Worm (Caenorhabditis elegans) whole organism, L1 larva: Measurements from ENCODE around the gene srh-148.

Source experiments
- C34B4.2 ChIP-seq: sonication (generic microtip); optimal IDR thresholded peaks from 2 replicates; lab custom pipeline; 2017; ENCODE audit warnings: mild to moderate bottlenecking, missing genetic modification characterization, missing compliant biosample characterization
- aha-1 ChIP-seq: fragments of 150-350 bp; optimal IDR thresholded peaks from 2 replicates; lab custom pipeline; 2014; ENCODE audit warnings: missing biosample characterization, missing genetic modification characterization
- aly-2 ChIP-seq: fragments of 150-350 bp; optimal IDR thresholded peaks from 2 replicates; lab custom pipeline; 2014; ENCODE audit warnings: missing biosample characterization, missing genetic modification characterization
- ama-1 ChIP-seq: fragments of 150-350 bp; optimal IDR thresholded peaks from 2 replicates; lab custom pipeline; 2014
- ceh-63 ChIP-seq: fragments of 200-800 bp; sonication (Bioruptor generic); optimal IDR thresholded peaks from 2 replicates; lab custom pipeline; 2018; ENCODE audit warnings: mild to moderate bottlenecking, missing genetic modification characterization, missing compliant biosample characterization
- ceh-82 ChIP-seq, 3 experiments: fragments of 150-350 bp in 1 of 3; sonication (generic microtip) in 2 of 3; optimal IDR thresholded peaks; 2 replicates each; lab custom pipeline; 2014 to 2017; ENCODE audit warnings: missing biosample characterization in 3 of 3, missing genetic modification characterization in 3 of 3
- ceh-90 ChIP-seq: sonication (generic microtip); optimal IDR thresholded peaks from 2 replicates; lab custom pipeline; 2016; ENCODE audit warnings: missing genetic modification characterization, missing compliant biosample characterization
- dsc-1 ChIP-seq: sonication (generic microtip); optimal IDR thresholded peaks from 2 replicates; lab custom pipeline; 2016; ENCODE audit warnings: mild to moderate bottlenecking, missing genetic modification characterization, missing compliant biosample characterization
- efl-1 ChIP-seq, 4 experiments: fragments of 150-350 bp; optimal IDR thresholded peaks in 3 of 4; peaks in 1 of 4; 1 replicate in 1 of 4; 2 replicates in 3 of 4; lab custom pipeline; 2014; ENCODE audit warnings: missing biosample characterization in 2 of 4, missing genetic modification characterization in 2 of 4, missing genetic modification reagents in 2 of 4
- efl-3 ChIP-seq: fragments of 200-800 bp; sonication (Bioruptor generic); optimal IDR thresholded peaks from 2 replicates; lab custom pipeline; 2018; ENCODE audit warnings: mild to moderate bottlenecking, missing genetic modification characterization, missing compliant biosample characterization
- egl-13 ChIP-seq: sonication (generic microtip); optimal IDR thresholded peaks from 2 replicates; lab custom pipeline; 2016; ENCODE audit warnings: missing genotype, missing genetic modification reagents, missing genetic modification characterization, missing compliant biosample characterization
- egl-27 ChIP-seq, 2 experiments: fragments of 150-350 bp in 1 of 2; sonication (generic microtip); optimal IDR thresholded peaks; 3 replicates each; lab custom pipeline; 2017 to 2018; ENCODE audit warnings: missing biosample characterization in 2 of 2, missing genetic modification characterization in 2 of 2, missing genetic modification reagents in 2 of 2
- elt-2 ChIP-seq: sonication (generic microtip); optimal IDR thresholded peaks from 2 replicates; lab custom pipeline; 2016; ENCODE audit warnings: missing genetic modification characterization, mild to moderate bottlenecking, inconsistent platforms, missing compliant biosample characterization, missing genetic modification reagents
- elt-3 ChIP-seq, 6 experiments: fragments of 150-350 bp in 1 of 6; sonication (generic microtip); optimal IDR thresholded peaks; 2 replicates each; lab custom pipeline; 2017 to 2018; ENCODE audit warnings: missing biosample characterization in 6 of 6, missing genetic modification characterization in 6 of 6, inconsistent platforms in 1 of 6
- fos-1 ChIP-seq: fragments of 150-350 bp; optimal IDR thresholded peaks from 2 replicates; lab custom pipeline; 2014; ENCODE audit warnings: missing biosample characterization, missing genetic modification characterization
- grh-1 ChIP-seq: fragments of 200-800 bp; sonication (Bioruptor generic); IDR thresholded peaks from 2 replicates; pipeline ENCODE4 v1.3.6; 2022; ENCODE audit warnings: missing genetic modification reagents, missing genetic modification characterization, missing compliant biosample characterization
- hlh-4 ChIP-seq: sonication (generic microtip); optimal IDR thresholded peaks from 2 replicates; lab custom pipeline; 2016; ENCODE audit warnings: mild to moderate bottlenecking, missing genetic modification characterization, missing compliant biosample characterization
- hpl-2 ChIP-seq: fragments of 150-350 bp; optimal IDR thresholded peaks from 2 replicates; lab custom pipeline; 2014; ENCODE audit warnings: missing biosample characterization, missing genetic modification reagents, missing genetic modification characterization
- isw-1 ChIP-seq: fragments of 200-800 bp; sonication (Bioruptor generic); IDR thresholded peaks from 2 replicates; pipeline ENCODE4 v1.3.6; 2022; ENCODE audit warnings: missing genetic modification characterization, missing compliant biosample characterization
- jun-1 ChIP-seq: fragments of 150-350 bp; optimal IDR thresholded peaks from 2 replicates; lab custom pipeline; 2014; ENCODE audit warnings: missing biosample characterization, missing genetic modification reagents, missing genetic modification characterization
- lin-14 ChIP-seq: fragments of 200-800 bp; sonication (Bioruptor generic); optimal IDR thresholded peaks from 2 replicates; lab custom pipeline; 2018; ENCODE audit warnings: mild to moderate bottlenecking, missing genetic modification characterization, moderate library complexity, missing compliant biosample characterization
- lin-15B ChIP-seq: fragments of 150-350 bp; sonication (generic microtip); optimal IDR thresholded peaks from 3 replicates; lab custom pipeline; 2014; ENCODE audit warnings: missing biosample characterization, missing genetic modification characterization
- lin-35 ChIP-seq, 2 experiments: fragments of 150-350 bp; optimal IDR thresholded peaks; 2 replicates each; lab custom pipeline; 2014; ENCODE audit warnings: missing biosample characterization in 2 of 2, missing genetic modification characterization in 2 of 2, missing genetic modification reagents in 2 of 2
- lsy-2 ChIP-seq, 2 experiments: fragments of 150-350 bp; optimal IDR thresholded peaks; 2 replicates each; lab custom pipeline; 2014; ENCODE audit warnings: missing biosample characterization in 2 of 2, missing genetic modification characterization in 2 of 2
- mab-9 ChIP-seq: fragments of 200-800 bp; sonication (Bioruptor generic); IDR thresholded peaks from 2 replicates; pipeline ENCODE4 v1.3.6; 2022; ENCODE audit warnings: missing genetic modification reagents, missing genetic modification characterization, missing compliant biosample characterization
- mef-2 ChIP-seq: fragments of 150-350 bp; optimal IDR thresholded peaks from 2 replicates; lab custom pipeline; 2014; ENCODE audit warnings: missing biosample characterization, missing genetic modification characterization
- mep-1 ChIP-seq: fragments of 150-350 bp; optimal IDR thresholded peaks from 2 replicates; lab custom pipeline; 2014; ENCODE audit warnings: missing biosample characterization, missing genetic modification characterization
- nhr-11 ChIP-seq: fragments of 150-350 bp; optimal IDR thresholded peaks from 2 replicates; lab custom pipeline; 2014; ENCODE audit warnings: missing biosample characterization, missing genetic modification characterization
- nhr-19 ChIP-seq: fragments of 200-800 bp; sonication (Bioruptor generic); conservative IDR thresholded peaks from 2 replicates; pipeline ENCODE4 v1.3.6; 2022; ENCODE audit warnings: missing genetic modification characterization, missing compliant biosample characterization
- nhr-20 ChIP-seq: sonication (generic microtip); optimal IDR thresholded peaks from 2 replicates; lab custom pipeline; 2016; ENCODE audit warnings: mild to moderate bottlenecking, missing genetic modification characterization, missing compliant biosample characterization
- nhr-237 ChIP-seq: fragments of 150-350 bp; optimal IDR thresholded peaks from 2 replicates; lab custom pipeline; 2014; ENCODE audit warnings: missing biosample characterization, missing genetic modification characterization
- nhr-28 ChIP-seq: fragments of 150-350 bp; optimal IDR thresholded peaks from 2 replicates; lab custom pipeline; 2014; ENCODE audit warnings: missing biosample characterization, missing genetic modification characterization
- nhr-47 ChIP-seq: sonication (generic microtip); optimal IDR thresholded peaks from 2 replicates; lab custom pipeline; 2016; ENCODE audit warnings: mild to moderate bottlenecking, missing genetic modification characterization, moderate library complexity, missing compliant biosample characterization
- nhr-71 ChIP-seq: sonication (generic microtip); optimal IDR thresholded peaks from 2 replicates; lab custom pipeline; 2016; ENCODE audit warnings: mild to moderate bottlenecking, missing genetic modification characterization, moderate library complexity, missing compliant biosample characterization
- nhr-84 ChIP-seq: sonication (generic microtip); optimal IDR thresholded peaks from 2 replicates; lab custom pipeline; 2017; ENCODE audit warnings: missing biosample characterization, missing genetic modification characterization
- nhr-90 ChIP-seq: sonication (generic microtip); optimal IDR thresholded peaks from 2 replicates; lab custom pipeline; 2016; ENCODE audit warnings: mild to moderate bottlenecking, missing genetic modification characterization, missing compliant biosample characterization; ENCODE audit not compliant: poor library complexity
- pag-3 ChIP-seq: sonication (generic microtip); optimal IDR thresholded peaks from 2 replicates; lab custom pipeline; 2017; ENCODE audit warnings: missing genetic modification characterization, mild to moderate bottlenecking, missing compliant biosample characterization, antibody characterized with exemption, borderline replicate concordance; ENCODE audit not compliant: insufficient read depth
- pax-3 ChIP-seq: fragments of 200-800 bp; sonication (Bioruptor generic); optimal IDR thresholded peaks from 2 replicates; lab custom pipeline; 2018; ENCODE audit warnings: mild to moderate bottlenecking, missing genetic modification characterization, moderate library complexity, missing compliant biosample characterization
- rnt-1 ChIP-seq: sonication (generic microtip); optimal IDR thresholded peaks from 2 replicates; lab custom pipeline; 2016; ENCODE audit warnings: mild to moderate bottlenecking, missing genetic modification characterization, moderate library complexity, missing compliant biosample characterization
- skn-1 ChIP-seq: fragments of 150-350 bp; optimal IDR thresholded peaks from 2 replicates; lab custom pipeline; 2014; ENCODE audit warnings: missing biosample characterization, missing genetic modification characterization
- snpc-4 ChIP-seq: fragments of 150-350 bp; optimal IDR thresholded peaks from 2 replicates; lab custom pipeline; 2014; ENCODE audit warnings: missing biosample characterization, missing genetic modification characterization
- snu-23 ChIP-seq: sonication (generic microtip); optimal IDR thresholded peaks from 2 replicates; lab custom pipeline; 2016; ENCODE audit warnings: missing genetic modification characterization, missing compliant biosample characterization
- sox-4 ChIP-seq: sonication (generic microtip); optimal IDR thresholded peaks from 2 replicates; lab custom pipeline; 2016; ENCODE audit warnings: missing genetic modification characterization, missing compliant biosample characterization
- sptf-1 ChIP-seq: fragments of 150-350 bp; optimal IDR thresholded peaks from 2 replicates; lab custom pipeline; 2014; ENCODE audit warnings: missing biosample characterization, missing genetic modification characterization
- swsn-7 ChIP-seq: sonication (generic microtip); optimal IDR thresholded peaks from 2 replicates; lab custom pipeline; 2016; ENCODE audit warnings: missing genetic modification characterization, missing compliant biosample characterization
- tbx-2 ChIP-seq: sonication (generic microtip); optimal IDR thresholded peaks from 2 replicates; lab custom pipeline; 2016; ENCODE audit warnings: missing genetic modification characterization, missing compliant biosample characterization
- tlp-1 ChIP-seq: fragments of 150-350 bp; optimal IDR thresholded peaks from 2 replicates; lab custom pipeline; 2014; ENCODE audit warnings: missing biosample characterization, missing genetic modification characterization
- unc-130 ChIP-seq: fragments of 150-350 bp; optimal IDR thresholded peaks from 2 replicates; lab custom pipeline; 2017; ENCODE audit warnings: missing biosample characterization, missing genetic modification characterization, inconsistent platforms
- unc-62 ChIP-seq: fragments of 150-350 bp; optimal IDR thresholded peaks from 2 replicates; lab custom pipeline; 2014; ENCODE audit warnings: missing biosample characterization, missing genetic modification reagents, missing genetic modification characterization
- vab-15 ChIP-seq: sonication (generic microtip); optimal IDR thresholded peaks from 2 replicates; lab custom pipeline; 2017; ENCODE audit warnings: missing genotype, mild to moderate bottlenecking, missing genetic modification characterization, missing compliant biosample characterization
- xbp-1 ChIP-seq: sonication (generic microtip); optimal IDR thresholded peaks from 2 replicates; lab custom pipeline; 2016; ENCODE audit warnings: missing genetic modification characterization, missing compliant biosample characterization
- ztf-11 ChIP-seq, 2 experiments: sonication (generic microtip); optimal IDR thresholded peaks; 2 replicates each; lab custom pipeline; 2016 to 2017; ENCODE audit warnings: missing genetic modification characterization in 2 of 2, missing biosample characterization in 1 of 2, missing compliant biosample characterization in 1 of 2
- ztf-4 ChIP-seq: fragments of 150-350 bp; optimal IDR thresholded peaks from 2 replicates; lab custom pipeline; 2014; ENCODE audit warnings: missing biosample characterization, missing genetic modification characterization

srh-148 gene

DNA sequence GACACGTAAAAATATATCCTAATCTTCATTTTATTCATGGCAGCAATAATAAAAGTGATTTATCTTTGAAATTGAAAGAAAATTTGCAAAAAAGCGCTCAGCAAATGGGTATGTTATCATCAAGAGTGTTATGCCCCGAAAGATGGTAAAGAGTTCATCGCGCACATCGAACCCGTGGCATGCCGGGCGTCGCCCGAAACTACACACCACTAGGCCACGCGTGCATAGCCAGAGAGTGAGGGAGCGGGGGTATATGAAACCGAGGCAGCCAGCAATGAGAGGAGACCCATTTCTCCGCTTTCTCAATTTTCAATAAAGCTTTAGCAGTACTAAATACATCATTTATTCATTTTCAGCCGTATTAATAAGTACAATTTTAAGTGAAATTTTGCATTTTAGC lies 15.6 kb upstream of the srh-148 start (continued):
- TF ChIP-seq sox-4 (tag; lab: Kevin White, UChicago) (peak; percentile 24), ztf-4 (tag; lab: Kevin White, UChicago) (peak; percentile 8), nhr-84 (tag; lab: Kevin White, UChicago) (no peak), ama-1 (lab: Kevin White, UChicago) (no peak), nhr-71 (tag; lab: Kevin White, UChicago) (peak; percentile 76), nhr-28 (tag; lab: Kevin White, UChicago) (no peak), nhr-19 (GFP tag; lab: Robert Waterston, UW) (peak; percentile 66), swsn-7 (tag; lab: Kevin White, UChicago) (peak; percentile 69), ceh-90 (tag; lab: Kevin White, UChicago) (no peak), unc-62 (GFP tag; lab: Kevin White, UChicago) (no peak), sptf-1 (tag; lab: Kevin White, UChicago) (no peak), egl-27 (tag; optimal IDR thresholded peaks at IDR 0.05; lab: Kevin White, UChicago) (no peak), pag-3 (no peak), vab-15 (no peak), fos-1 (peak; percentile 48), snu-23 (peak; percentile 81), efl-1 (optimal IDR thresholded peaks at IDR 0.05; lab: Kevin White, UChicago) (peak; percentile 52 to 66), efl-1 (GFP tag; optimal IDR thresholded peaks at IDR 0.05 in 1 of 2; lab: Kevin White, UChicago) (peak; percentile 51 to 96), nhr-11 (tag; lab: Kevin White, UChicago) (no peak), lsy-2 (tag; optimal IDR thresholded peaks at IDR 0.05; lab: Kevin White, UChicago) (peak; percentile 48 to 63), hlh-4 (tag; lab: Kevin White, UChicago) (no peak), efl-3 (no peak), xbp-1 (tag; lab: Kevin White, UChicago) (peak; percentile 64), egl-13 (peak; percentile 52), nhr-20 (tag; lab: Kevin White, UChicago) (peak; percentile 75), lin-35 (GFP tag; optimal IDR thresholded peaks at IDR 0.05; lab: Kevin White, UChicago) (peak; percentile 52 to 82), nhr-47 (tag; lab: Kevin White, UChicago) (peak; percentile 81), nhr-237 (tag; lab: Kevin White, UChicago) (no peak), mab-9 (GFP tag; lab: Robert Waterston, UW) (peak; percentile 42; the same call in 1 of the 2 replicates), elt-2 (peak; percentile 59), skn-1 (tag; lab: Kevin White, UChicago) (peak; percentile 84), mep-1 (tag; lab: Kevin White, UChicago) (peak; percentile 61), pax-3 (tag; lab: Kevin White, UChicago) (peak; percentile 58), ceh-63 (GFP tag; lab: Kevin White, UChicago) (peak; percentile 7), hpl-2 (GFP tag; lab: Kevin White, UChicago) (peak; percentile 13), nhr-90 (tag; lab: Kevin White, UChicago) (peak; percentile 76), grh-1 (peak; percentile 25; the same call in 1 of the 2 replicates), tlp-1 (tag; lab: Kevin White, UChicago) (no peak), ztf-11 (tag; optimal IDR thresholded peaks at IDR 0.05; lab: Kevin White, UChicago) (peak in 1 of 2 experiments; percentile 34), dsc-1 (tag; lab: Kevin White, UChicago) (peak; percentile 71), ceh-82 (tag; optimal IDR thresholded peaks at IDR 0.05; lab: Kevin White, UChicago) (peak; percentile 22 to 85 (median 71)), rnt-1 (tag; lab: Kevin White, UChicago) (peak; percentile 78), mef-2 (tag; lab: Kevin White, UChicago) (no peak), C34B4.2 (tag; lab: Kevin White, UChicago) (no peak), jun-1 (no peak), unc-130 (peak; percentile 35), tbx-2 (tag; lab: Kevin White, UChicago) (peak; percentile 56), lin-15B (tag; lab: Kevin White, UChicago) (no peak), aly-2 (peak; percentile 44), aha-1 (tag; lab: Kevin White, UChicago) (no peak), snpc-4 (tag; lab: Kevin White, UChicago) (peak; percentile 66), elt-3 (tag; optimal IDR thresholded peaks at IDR 0.05; lab: Kevin White, UChicago) (peak in 1 of 6 experiments; percentile 29), isw-1 (GFP tag; lab: Robert Waterston, UW) (peak; percentile 38), lin-14 (GFP tag; lab: Kevin White, UChicago) (no peak)
